Fruit fly (Drosophila melanogaster): Measurements from ENCODE around the gene CG5614.

Gene CG5614

dm6 chr3R:15793372-15793802, 13.8 kb downstream of the CG5614 start, which contains the start of gene nsl1 (continued):
- TF ChIP-seq sug (tag; optimal IDR thresholded peaks at IDR 0.05): peak; percentile 61
- TF ChIP-seq CG12071 (GFP tag; optimal IDR thresholded peaks at IDR 0.05): no peak
- TF ChIP-seq Ets97D (GFP tag; optimal IDR thresholded peaks at IDR 0.05): peak; percentile 66
- peak; percentile 94 for TF ChIP-seq CG42726 (GFP tag; IDR thresholded peaks at IDR 0.05; ENCODE audit: partially characterized antibody)
- no peak for TF ChIP-seq CG1024 (GFP tag; IDR thresholded peaks at IDR 0.05)
- TF ChIP-seq al (GFP tag; IDR thresholded peaks at IDR 0.05): 0 out of 2 replicates have a peak, but pooled peaks have one; percentile 29
- TF ChIP-seq CG1603 (tag; optimal IDR thresholded peaks at IDR 0.05): peak; percentile 58
- peak; percentile 44 for TF ChIP-seq ftz-f1 (GFP tag; optimal IDR thresholded peaks at IDR 0.05)
- TF ChIP-seq CG12104 (GFP tag; optimal IDR thresholded peaks at IDR 0.05): no peak
- no peak for TF ChIP-seq ssp (GFP tag; IDR thresholded peaks at IDR 0.05)
- peak; percentile 39 for TF ChIP-seq Dp (GFP tag; optimal IDR thresholded peaks at IDR 0.05)
- peak; percentile 31 for TF ChIP-seq twi (tag; optimal IDR thresholded peaks at IDR 0.05)
- TF ChIP-seq CG5180 (GFP tag; optimal IDR thresholded peaks at IDR 0.05): no peak
- no peak for TF ChIP-seq CG4328 (GFP tag; optimal IDR thresholded peaks at IDR 0.05)
- TF ChIP-seq cato (GFP tag; optimal IDR thresholded peaks at IDR 0.05; ENCODE audit: borderline replicate concordance): no peak
- peak; percentile 44; the same call in 1 of the 2 replicates for TF ChIP-seq sisA (GFP tag; IDR thresholded peaks at IDR 0.05)
- peak; percentile 48 for TF ChIP-seq CG9215 (GFP tag; IDR thresholded peaks at IDR 0.05)
- TF ChIP-seq CG7987 (GFP tag; optimal IDR thresholded peaks at IDR 0.05): no peak
- TF ChIP-seq CG11247 (GFP tag; IDR thresholded peaks at IDR 0.05): no peak
- peak; percentile 98 for TF ChIP-seq vnd (GFP tag; IDR thresholded peaks at IDR 0.05; ENCODE audit: partially characterized antibody)
- no peak for TF ChIP-seq Atf-2 (GFP tag; optimal IDR thresholded peaks at IDR 0.05)
- TF ChIP-seq HLHmδ (GFP tag; optimal IDR thresholded peaks at IDR 0.05): no peak
- TF ChIP-seq Sry-δ (GFP tag; optimal IDR thresholded peaks at IDR 0.05): peak; percentile 85
- TF ChIP-seq zf30C (GFP tag; optimal IDR thresholded peaks at IDR 0.05): no peak
- no peak for TF ChIP-seq Doc2 (GFP tag; IDR thresholded peaks at IDR 0.05)
- TF ChIP-seq CG17802 (tag; optimal IDR thresholded peaks at IDR 0.05): peak; percentile 75
- TF ChIP-seq CG16863 (GFP tag; optimal IDR thresholded peaks at IDR 0.05): peak; percentile 78
- peak; percentile 80 for TF ChIP-seq Sin3A (optimal IDR thresholded peaks at IDR 0.05)
- no peak for TF ChIP-seq Tbp (GFP tag; optimal IDR thresholded peaks at IDR 0.05)
- TF ChIP-seq tll (GFP tag; optimal IDR thresholded peaks at IDR 0.05): peak in 1 of 2 experiments; percentile 53
- TF ChIP-seq Bgb (GFP tag; IDR thresholded peaks at IDR 0.05; ENCODE audit: partially characterized antibody): peak; percentile 97
- peak; percentile 88; the same call in 3 of the 4 replicates for TF ChIP-seq chinmo (GFP tag; IDR thresholded peaks at IDR 0.05; ENCODE audit: partially characterized antibody)
- TF ChIP-seq CG10321 (GFP tag; IDR thresholded peaks at IDR 0.05): peak; percentile 99
- peak; percentile 53; the same call in 1 of the 3 replicates for TF ChIP-seq ci (GFP tag; IDR thresholded peaks at IDR 0.05)
- no peak for TF ChIP-seq CG8944 (GFP tag; optimal IDR thresholded peaks at IDR 0.05)
- peak; percentile 9 for TF ChIP-seq Six4 (GFP tag; optimal IDR thresholded peaks at IDR 0.05)
- TF ChIP-seq Nf-YB (GFP tag; optimal IDR thresholded peaks at IDR 0.05): peak; percentile 28
- TF ChIP-seq CG34376 (GFP tag; optimal IDR thresholded peaks at IDR 0.05): peak; percentile 8
- no peak for TF ChIP-seq Trl (optimal IDR thresholded peaks at IDR 0.05)
- no peak for TF ChIP-seq Trl (GFP tag; optimal IDR thresholded peaks at IDR 0.05)
- peak; percentile 14 for TF ChIP-seq gcm (GFP tag; optimal IDR thresholded peaks at IDR 0.05)
- TF ChIP-seq TFAM (GFP tag; optimal IDR thresholded peaks at IDR 0.05): no peak
- peak; percentile 90; the same call in 2 of the 3 replicates for TF ChIP-seq zen2 (GFP tag; IDR thresholded peaks at IDR 0.05; ENCODE audit: partially characterized antibody)
- TF ChIP-seq CG5245 (GFP tag; optimal IDR thresholded peaks at IDR 0.05): no peak
- TF ChIP-seq E2f1 (GFP tag; IDR thresholded peaks at IDR 0.05): peak; percentile 48
- no peak for TF ChIP-seq az2 (GFP tag; optimal IDR thresholded peaks at IDR 0.05)
- peak; percentile 62 for TF ChIP-seq CG3847 (GFP tag; IDR thresholded peaks at IDR 0.05)
- TF ChIP-seq shn (GFP tag; optimal IDR thresholded peaks at IDR 0.05): no peak
- TF ChIP-seq exex (tag; optimal IDR thresholded peaks at IDR 0.05): no peak
- no peak for TF ChIP-seq CG31224 (GFP tag; IDR thresholded peaks at IDR 0.05)
- TF ChIP-seq CG11560 (tag; IDR thresholded peaks at IDR 0.05): peak; percentile 97

Measured in whole organism, embryonic.